Worm (Caenorhabditis elegans) whole organism, late embryonic: ENCODE results near the gene rpl-37.

Source experiments
- C08G9.2 ChIP-seq: sonication (generic microtip); optimal IDR thresholded peaks from 2 replicates; lab custom pipeline; 2016; ENCODE audit warnings: mild to moderate bottlenecking, missing genetic modification characterization, moderate library complexity, missing compliant biosample characterization
- ahr-1 ChIP-seq: sonication (generic microtip); optimal IDR thresholded peaks from 2 replicates; lab custom pipeline; 2016; ENCODE audit warnings: missing genetic modification characterization, missing compliant biosample characterization
- ceh-22 ChIP-seq: sonication (generic microtip); optimal IDR thresholded peaks from 2 replicates; lab custom pipeline; 2017; ENCODE audit warnings: missing biosample characterization, missing genetic modification characterization
- dmd-4 ChIP-seq: sonication (generic microtip); optimal IDR thresholded peaks from 2 replicates; lab custom pipeline; 2016; ENCODE audit warnings: borderline replicate concordance, missing genetic modification characterization, missing compliant biosample characterization
- rnt-1 ChIP-seq: sonication (generic microtip); optimal IDR thresholded peaks from 2 replicates; lab custom pipeline; 2016; ENCODE audit warnings: missing genetic modification characterization, missing compliant biosample characterization
- tbx-7 ChIP-seq: sonication (generic microtip); optimal IDR thresholded peaks from 2 replicates; lab custom pipeline; 2016; ENCODE audit warnings: missing genotype, missing genetic modification characterization, missing compliant biosample characterization
- unc-3 ChIP-seq, 2 experiments: fragments of 200-800 bp in 1 of 2; sonication (Bioruptor generic) in 1 of 2; sonication (generic microtip) in 1 of 2; conservative IDR thresholded peaks in 1 of 2; optimal IDR thresholded peaks in 1 of 2; 2 replicates each; pipeline versions ENCODE4 v1.3.6 to Lab custom; 2016 to 2022; ENCODE audit warnings: missing compliant biosample characterization in 2 of 2, missing genetic modification characterization in 2 of 2, missing genetic modification reagents in 1 of 2

ce11 chrIII:3498957-3499356, 29.5 kb upstream of the rpl-37 start, which contains the start of gene M01F1.9:
- TF ChIP-seq unc-3 (GFP tag; conservative IDR thresholded peaks at IDR 0.05; lab: Robert Waterston, UW) (no peak), unc-3 (tag; optimal IDR thresholded peaks at IDR 0.05; lab: Kevin White, UChicago) (no peak), C08G9.2 (tag; lab: Kevin White, UChicago) (no peak), ceh-22 (no peak), tbx-7 (tag; lab: Kevin White, UChicago) (no peak), rnt-1 (tag; lab: Kevin White, UChicago) (no peak), ahr-1 (tag; lab: Kevin White, UChicago) (no peak), dmd-4 (tag; lab: Kevin White, UChicago) (no peak)
